Worm (Caenorhabditis elegans): ENCODE results near the gene Y49F6B.19.

DNA sequence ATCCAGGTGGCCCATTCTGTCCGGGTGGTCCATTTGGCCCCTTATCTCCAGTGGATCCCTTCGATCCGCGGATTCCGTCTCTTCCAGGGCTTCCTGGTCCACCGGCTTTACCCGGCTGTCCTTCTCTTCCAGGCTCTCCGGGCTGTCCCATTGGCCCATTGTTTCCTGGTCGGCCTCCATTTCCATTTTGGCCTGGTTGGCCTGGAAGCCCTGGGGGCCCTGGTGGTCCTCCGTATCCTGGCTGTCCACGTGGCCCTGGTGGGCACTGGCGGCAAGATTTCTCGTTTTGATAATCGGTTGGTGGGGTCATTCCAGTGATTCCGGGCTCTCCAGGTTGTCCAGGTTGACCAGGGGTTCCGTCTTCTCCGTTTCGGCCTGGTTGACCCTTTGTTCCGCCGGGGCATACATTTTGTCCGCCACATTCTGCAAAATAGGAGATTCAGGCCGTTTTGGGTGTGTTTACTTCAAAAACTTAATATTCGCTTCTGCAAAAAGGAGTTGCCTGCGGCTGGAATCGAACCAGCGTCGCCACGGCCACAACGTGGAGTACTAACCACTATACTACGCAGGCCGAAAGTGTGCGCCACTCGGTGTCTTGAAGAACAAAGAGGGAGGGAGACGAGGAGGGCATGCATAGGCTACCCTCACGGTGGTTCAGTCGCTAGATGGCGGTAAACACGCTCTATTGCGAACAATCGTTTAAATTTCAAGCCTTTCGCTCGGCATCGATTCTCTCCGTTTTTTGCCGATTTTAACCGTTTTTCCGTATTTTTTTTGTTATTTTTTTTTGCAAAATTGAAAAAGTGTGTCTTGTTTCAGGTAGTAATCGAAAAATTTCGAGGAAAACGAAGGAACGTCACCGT, 9.1 kb upstream of the Y49F6B.19 start, which contains the start of gene W09G10.9:
- TF ChIP-seq pes-1 (GFP tag; IDR thresholded peaks at IDR 0.05) (peak; percentile 95), ets-7 (tag; optimal IDR thresholded peaks at IDR 0.05) (peak; percentile 58), ama-1 (optimal IDR thresholded peaks at IDR 0.05) (no peak), sea-1 (GFP tag; conservative IDR thresholded peaks at IDR 0.05) (peak; percentile 91), tra-4 (tag; optimal IDR thresholded peaks at IDR 0.05) (peak; percentile 30), hmg-4 (GFP tag; optimal IDR thresholded peaks at IDR 0.05) (peak; percentile 82), tbx-37 (GFP tag; conservative IDR thresholded peaks at IDR 0.05) (peak; percentile 93), flt-1 (GFP tag; IDR thresholded peaks at IDR 0.05) (peak; percentile 91), ceh-36 (tag; optimal IDR thresholded peaks at IDR 0.05) (peak; percentile 83), hnd-1 (tag; optimal IDR thresholded peaks at IDR 0.05) (peak; percentile 72)
